Fruit fly (Drosophila melanogaster): Measurements from ENCODE around the gene RFeSP.

DNA sequence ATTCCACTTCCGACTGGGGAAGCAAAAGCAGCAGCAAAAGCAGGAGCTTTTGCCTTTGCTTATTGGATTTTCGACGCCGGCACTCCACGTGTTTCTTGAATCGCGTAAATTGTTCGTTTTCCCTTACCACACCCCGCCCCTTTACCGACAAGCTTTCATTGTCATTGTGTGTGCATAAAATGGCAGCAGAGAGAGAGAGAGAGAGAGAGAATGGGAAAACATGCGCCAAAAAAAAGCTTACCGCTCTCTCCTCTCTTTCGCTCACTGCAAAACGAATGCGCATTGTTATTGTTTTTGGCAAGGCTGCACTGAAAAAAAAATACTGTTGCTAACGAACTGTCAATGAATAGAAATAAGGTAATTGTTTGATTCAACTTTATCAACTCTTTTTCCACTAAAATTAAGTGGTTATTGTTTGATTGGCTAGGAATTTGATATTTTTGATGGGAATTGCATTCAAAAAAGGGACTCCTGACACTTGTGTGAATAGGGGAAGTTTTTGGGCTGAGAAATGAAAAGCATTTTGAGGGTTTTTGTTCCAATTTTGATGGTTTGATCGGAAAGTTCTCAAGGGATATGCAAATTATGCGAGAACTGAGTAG is 36.0 kb upstream of the RFeSP start:
- no peak for TF ChIP-seq pan (optimal IDR thresholded peaks at IDR 0.05)
- no peak for TF ChIP-seq psq (optimal IDR thresholded peaks at IDR 0.05)
